Worm (Caenorhabditis elegans) whole organism, L1 larva: ENCODE results near the gene oac-39.
"Not testable (repeated sequence)": the region's sequence is repeated elsewhere in the genome, so short reads cannot be mapped to it uniquely, and the experiment has no call there.

Source experiments
- ama-1 ChIP-seq: fragments of 150-350 bp; optimal IDR thresholded peaks from 2 replicates; lab custom pipeline; 2014
- ces-1 ChIP-seq: fragments of 150-350 bp; optimal IDR thresholded peaks from 2 replicates; lab custom pipeline; 2014; ENCODE audit warnings: missing biosample characterization, missing genetic modification reagents, missing genetic modification characterization
- egl-27 ChIP-seq, 2 experiments: fragments of 150-350 bp in 1 of 2; sonication (generic microtip); optimal IDR thresholded peaks; 3 replicates each; lab custom pipeline; 2017 to 2018; ENCODE audit warnings: missing biosample characterization in 2 of 2, missing genetic modification characterization in 2 of 2, missing genetic modification reagents in 2 of 2
- elt-3 ChIP-seq, 6 experiments: fragments of 150-350 bp in 1 of 6; sonication (generic microtip); optimal IDR thresholded peaks; 2 replicates each; lab custom pipeline; 2017 to 2018; ENCODE audit warnings: missing biosample characterization in 6 of 6, missing genetic modification characterization in 6 of 6, inconsistent platforms in 1 of 6
- fkh-8 ChIP-seq: sonication (generic microtip); optimal IDR thresholded peaks from 2 replicates; lab custom pipeline; 2016; ENCODE audit warnings: mild to moderate bottlenecking, missing genetic modification characterization, missing compliant biosample characterization
- lsy-2 ChIP-seq, 2 experiments: fragments of 150-350 bp; optimal IDR thresholded peaks; 2 replicates each; lab custom pipeline; 2014; ENCODE audit warnings: missing biosample characterization in 2 of 2, missing genetic modification characterization in 2 of 2
- nhr-11 ChIP-seq: fragments of 150-350 bp; optimal IDR thresholded peaks from 2 replicates; lab custom pipeline; 2014; ENCODE audit warnings: missing biosample characterization, missing genetic modification characterization
- nhr-76 ChIP-seq: sonication (generic microtip); optimal IDR thresholded peaks from 2 replicates; lab custom pipeline; 2017; ENCODE audit warnings: missing biosample characterization, missing genetic modification characterization
- pqm-1 ChIP-seq: sonication (generic microtip); optimal IDR thresholded peaks from 3 replicates; lab custom pipeline; 2017; ENCODE audit warnings: missing biosample characterization, missing genetic modification characterization
- xbp-1 ChIP-seq: sonication (generic microtip); optimal IDR thresholded peaks from 2 replicates; lab custom pipeline; 2016; ENCODE audit warnings: missing genetic modification characterization, missing compliant biosample characterization

ce11 chrV:212687-213086, 38.9 kb downstream of the oac-39 start, which contains the start of gene DC2.5:
- not testable (repeated sequence) for TF ChIP-seq fkh-8; lsy-2 (tag; optimal IDR thresholded peaks at IDR 0.05; lab: Kevin White, UChicago); nhr-11 (tag; lab: Kevin White, UChicago); ama-1; ces-1; pqm-1 (tag; lab: Kevin White, UChicago); elt-3 (tag; optimal IDR thresholded peaks at IDR 0.05; lab: Kevin White, UChicago); xbp-1 (tag; lab: Kevin White, UChicago); nhr-76 (tag; lab: Kevin White, UChicago); egl-27 (tag; optimal IDR thresholded peaks at IDR 0.05; lab: Kevin White, UChicago)
